Worm (Caenorhabditis elegans) whole organism, late embryonic: ENCODE data around the gene Y45F3A.8.

Source experiments
- C08G9.2 ChIP-seq: sonication (generic microtip); optimal IDR thresholded peaks from 2 replicates; lab custom pipeline; 2016; ENCODE audit warnings: mild to moderate bottlenecking, missing genetic modification characterization, moderate library complexity, missing compliant biosample characterization
- C38D4.7 ChIP-seq: fragments of 200-800 bp; sonication (Bioruptor generic); optimal IDR thresholded peaks from 2 replicates; lab custom pipeline; 2018; ENCODE audit warnings: mild to moderate bottlenecking, missing genetic modification characterization, moderate library complexity, missing compliant biosample characterization
- T23F11.4 ChIP-seq: fragments of 200-800 bp; sonication (Bioruptor generic); optimal IDR thresholded peaks from 2 replicates; lab custom pipeline; 2018; ENCODE audit warnings: mild to moderate bottlenecking, missing genetic modification characterization, missing compliant biosample characterization
- ahr-1 ChIP-seq: sonication (generic microtip); optimal IDR thresholded peaks from 2 replicates; lab custom pipeline; 2016; ENCODE audit warnings: missing genetic modification characterization, missing compliant biosample characterization
- ama-1 ChIP-seq: fragments of 150-350 bp; optimal IDR thresholded peaks from 2 replicates; lab custom pipeline; 2014
- ceh-14 ChIP-seq: sonication (generic microtip); optimal IDR thresholded peaks from 2 replicates; lab custom pipeline; 2016; ENCODE audit warnings: missing genotype, missing genetic modification characterization, missing compliant biosample characterization
- ceh-18 ChIP-seq: sonication (generic microtip); optimal IDR thresholded peaks from 2 replicates; lab custom pipeline; 2016; ENCODE audit warnings: missing genetic modification characterization, missing compliant biosample characterization
- ceh-2 ChIP-seq: sonication (generic microtip); optimal IDR thresholded peaks from 2 replicates; lab custom pipeline; 2016; ENCODE audit warnings: missing genotype, missing genetic modification characterization, missing compliant biosample characterization
- ceh-22 ChIP-seq: sonication (generic microtip); optimal IDR thresholded peaks from 2 replicates; lab custom pipeline; 2017; ENCODE audit warnings: missing biosample characterization, missing genetic modification characterization
- ceh-31 ChIP-seq: sonication (generic microtip); optimal IDR thresholded peaks from 2 replicates; lab custom pipeline; 2016; ENCODE audit warnings: missing genetic modification characterization, missing compliant biosample characterization
- ceh-34 ChIP-seq: sonication (generic microtip); optimal IDR thresholded peaks from 2 replicates; lab custom pipeline; 2016; ENCODE audit warnings: mild to moderate bottlenecking, missing genetic modification characterization, missing compliant biosample characterization
- ceh-45 ChIP-seq: fragments of 200-800 bp; sonication (Bioruptor generic); IDR thresholded peaks from 2 replicates; pipeline ENCODE4 v1.3.6; 2022; ENCODE audit warnings: missing genetic modification reagents, missing genetic modification characterization, missing compliant biosample characterization
- ceh-9 ChIP-seq: sonication (generic microtip); optimal IDR thresholded peaks from 2 replicates; lab custom pipeline; 2016; ENCODE audit warnings: mild to moderate bottlenecking, missing genetic modification characterization, inconsistent platforms, missing compliant biosample characterization
- dve-1 ChIP-seq: sonication (generic microtip); optimal IDR thresholded peaks from 2 replicates; lab custom pipeline; 2017; ENCODE audit warnings: antibody characterized with exemption, mild to moderate bottlenecking, missing genetic modification characterization, missing compliant biosample characterization
- elt-2 ChIP-seq: sonication (generic microtip); optimal IDR thresholded peaks from 2 replicates; lab custom pipeline; 2016; ENCODE audit warnings: missing genetic modification reagents, missing genetic modification characterization, missing compliant biosample characterization
- fkh-6 ChIP-seq: sonication (generic microtip); optimal IDR thresholded peaks from 2 replicates; lab custom pipeline; 2016; ENCODE audit warnings: missing genetic modification characterization, missing compliant biosample characterization
- gmeb-2 ChIP-seq: sonication (generic microtip); optimal IDR thresholded peaks from 2 replicates; lab custom pipeline; 2016; ENCODE audit warnings: missing genetic modification characterization, inconsistent platforms, missing compliant biosample characterization
- hlh-15 ChIP-seq: sonication (generic microtip); optimal IDR thresholded peaks from 2 replicates; lab custom pipeline; 2016; ENCODE audit warnings: missing genetic modification characterization, missing compliant biosample characterization
- hlh-30 ChIP-seq: sonication (generic microtip); optimal IDR thresholded peaks from 2 replicates; lab custom pipeline; 2017; ENCODE audit warnings: antibody characterized with exemption, missing genetic modification characterization, missing compliant biosample characterization; ENCODE audit not compliant: insufficient read depth
- lim-6 ChIP-seq: sonication (generic microtip); optimal IDR thresholded peaks from 2 replicates; lab custom pipeline; 2016; ENCODE audit warnings: missing genetic modification characterization, missing compliant biosample characterization
- lin-11 ChIP-seq: fragments of 200-800 bp; sonication (Bioruptor generic); optimal IDR thresholded peaks from 2 replicates; lab custom pipeline; 2018; ENCODE audit warnings: mild to moderate bottlenecking, missing genetic modification characterization, missing compliant biosample characterization
- nfya-1 ChIP-seq: sonication (generic microtip); optimal IDR thresholded peaks from 2 replicates; lab custom pipeline; 2017; ENCODE audit warnings: missing genetic modification characterization, mild to moderate bottlenecking, missing compliant biosample characterization, antibody characterized with exemption, moderate library complexity
- nhr-11 ChIP-seq: fragments of 150-350 bp; optimal IDR thresholded peaks from 2 replicates; lab custom pipeline; 2014; ENCODE audit warnings: missing biosample characterization, missing genetic modification characterization
- nhr-232 ChIP-seq: sonication (generic microtip); optimal IDR thresholded peaks from 2 replicates; lab custom pipeline; 2016; ENCODE audit warnings: missing genetic modification characterization, missing compliant biosample characterization
- npax-4 ChIP-seq: sonication (generic microtip); optimal IDR thresholded peaks from 2 replicates; lab custom pipeline; 2016; ENCODE audit warnings: missing genetic modification characterization, missing compliant biosample characterization
- pag-3 ChIP-seq: sonication (generic microtip); optimal IDR thresholded peaks from 2 replicates; lab custom pipeline; 2016; ENCODE audit warnings: missing compliant biosample characterization, missing genetic modification characterization, borderline replicate concordance
- pax-1 ChIP-seq: fragments of 150-350 bp; optimal IDR thresholded peaks from 2 replicates; lab custom pipeline; 2014; ENCODE audit warnings: missing biosample characterization, missing genetic modification characterization
- pha-4 ChIP-seq: fragments of 150-350 bp; optimal IDR thresholded peaks from 2 replicates; lab custom pipeline; 2018; ENCODE audit warnings: missing biosample characterization, missing genetic modification reagents, missing genetic modification characterization
- pqm-1 ChIP-seq: sonication (generic microtip); optimal IDR thresholded peaks from 2 replicates; lab custom pipeline; 2016; ENCODE audit warnings: missing genetic modification characterization, missing compliant biosample characterization
- ref-2 ChIP-seq: sonication (generic microtip); optimal IDR thresholded peaks from 2 replicates; lab custom pipeline; 2016; ENCODE audit warnings: missing genetic modification characterization, missing compliant biosample characterization
- rnt-1 ChIP-seq: sonication (generic microtip); optimal IDR thresholded peaks from 2 replicates; lab custom pipeline; 2016; ENCODE audit warnings: missing genetic modification characterization, missing compliant biosample characterization
- sdc-2 ChIP-seq: sonication (generic microtip); optimal IDR thresholded peaks from 2 replicates; lab custom pipeline; 2016; ENCODE audit warnings: missing genotype, missing genetic modification characterization, missing compliant biosample characterization
- sox-2 ChIP-seq: fragments of 200-800 bp; sonication (Bioruptor generic); IDR thresholded peaks from 2 replicates; pipeline ENCODE4 v1.3.6; 2022; ENCODE audit warnings: missing genetic modification reagents, missing genetic modification characterization, missing compliant biosample characterization
- tbx-2 ChIP-seq: sonication (generic microtip); optimal IDR thresholded peaks from 2 replicates; lab custom pipeline; 2016; ENCODE audit warnings: missing genetic modification characterization, missing compliant biosample characterization
- ttx-3 ChIP-seq: sonication (generic microtip); optimal IDR thresholded peaks from 2 replicates; lab custom pipeline; 2016; ENCODE audit warnings: missing genetic modification reagents, missing genetic modification characterization, missing compliant biosample characterization
- unc-3 ChIP-seq, 2 experiments: fragments of 200-800 bp in 1 of 2; sonication (Bioruptor generic) in 1 of 2; sonication (generic microtip) in 1 of 2; conservative IDR thresholded peaks in 1 of 2; optimal IDR thresholded peaks in 1 of 2; 2 replicates each; pipeline versions ENCODE4 v1.3.6 to Lab custom; 2016 to 2022; ENCODE audit warnings: missing compliant biosample characterization in 2 of 2, missing genetic modification characterization in 2 of 2, missing genetic modification reagents in 1 of 2
- unc-42 ChIP-seq: sonication (generic microtip); optimal IDR thresholded peaks from 2 replicates; lab custom pipeline; 2016; ENCODE audit warnings: missing genotype, missing genetic modification characterization, missing compliant biosample characterization
- unc-55 ChIP-seq: sonication (generic microtip); optimal IDR thresholded peaks from 2 replicates; lab custom pipeline; 2017; ENCODE audit warnings: missing biosample characterization, missing genetic modification reagents, missing genetic modification characterization
- unc-86 ChIP-seq: sonication (generic microtip); optimal IDR thresholded peaks from 2 replicates; lab custom pipeline; 2016; ENCODE audit warnings: missing genetic modification characterization, missing compliant biosample characterization
- zip-5 ChIP-seq: sonication (generic microtip); optimal IDR thresholded peaks from 2 replicates; lab custom pipeline; 2016; ENCODE audit warnings: missing genetic modification characterization, missing compliant biosample characterization

Y45F3A.8 gene

DNA sequence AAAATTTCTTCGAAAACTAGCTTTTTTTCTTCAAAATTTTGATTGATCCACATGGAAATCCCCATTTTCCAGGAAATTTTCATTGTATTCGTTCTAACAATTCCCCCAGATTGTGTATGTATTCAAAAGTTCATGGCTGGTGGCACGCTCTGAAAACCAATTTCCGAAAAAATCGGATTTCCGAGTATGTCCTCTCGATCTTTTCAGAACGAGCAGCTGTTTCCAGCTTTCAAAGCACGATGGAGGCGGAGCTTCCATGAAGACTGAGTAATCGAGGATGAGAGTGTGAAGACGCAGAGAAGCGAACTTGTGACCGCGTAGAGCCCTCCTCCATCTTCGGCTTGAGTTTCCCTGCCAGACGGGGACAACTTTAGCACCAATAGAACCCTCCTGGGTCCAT, 11.7 kb upstream of the Y45F3A.8 start:
- TF ChIP-seq hlh-15: no peak
- TF ChIP-seq hlh-30: peak; percentile 10
- TF ChIP-seq, all 69 proteins: peak for 1

DNA sequence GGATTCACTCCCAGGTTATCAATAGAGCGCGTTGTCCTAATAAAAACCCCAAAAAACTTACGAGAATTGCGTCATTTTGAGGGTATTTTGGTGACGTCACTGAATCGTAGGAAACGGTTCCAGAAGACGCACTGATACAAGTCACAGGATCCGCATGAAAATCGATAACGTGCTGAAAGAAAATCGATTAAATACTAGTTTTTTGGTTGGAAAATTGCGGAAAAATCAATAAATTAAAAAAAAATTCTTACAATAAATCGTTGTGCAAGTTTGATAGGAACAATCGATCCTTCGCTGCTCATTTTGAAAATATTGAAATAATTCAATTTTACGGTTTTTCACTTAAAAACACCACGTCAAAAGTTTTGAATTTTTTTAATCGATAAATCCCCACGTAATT, 10.6 kb upstream of the Y45F3A.8 start, which contains the start of gene Y39A1A.2:
TSS of gene Y39A1A.2 (minus strand) at position 319 of the 400 bp plus-strand sequence.
- TF ChIP-seq pag-3 (tag; lab: Kevin White, UChicago) (no peak), pax-1 (no peak), unc-86 (no peak), ceh-9 (tag; lab: Kevin White, UChicago) (no peak), npax-4 (tag; lab: Kevin White, UChicago) (no peak), sox-2 (GFP tag; lab: Robert Waterston, UW) (no peak), unc-55 (GFP tag; lab: Kevin White, UChicago) (no peak), gmeb-2 (tag; lab: Kevin White, UChicago) (no peak), lin-11 (tag; lab: Kevin White, UChicago) (no peak), pha-4 (no peak), ceh-18 (no peak), sdc-2 (tag; lab: Kevin White, UChicago) (no peak), nhr-11 (tag; lab: Kevin White, UChicago) (no peak), nfya-1 (tag; lab: Kevin White, UChicago) (no peak), C38D4.7 (GFP tag; lab: Kevin White, UChicago) (no peak), elt-2 (tag; lab: Kevin White, UChicago) (no peak), ceh-22 (tag; lab: Kevin White, UChicago) (no peak)

DNA sequence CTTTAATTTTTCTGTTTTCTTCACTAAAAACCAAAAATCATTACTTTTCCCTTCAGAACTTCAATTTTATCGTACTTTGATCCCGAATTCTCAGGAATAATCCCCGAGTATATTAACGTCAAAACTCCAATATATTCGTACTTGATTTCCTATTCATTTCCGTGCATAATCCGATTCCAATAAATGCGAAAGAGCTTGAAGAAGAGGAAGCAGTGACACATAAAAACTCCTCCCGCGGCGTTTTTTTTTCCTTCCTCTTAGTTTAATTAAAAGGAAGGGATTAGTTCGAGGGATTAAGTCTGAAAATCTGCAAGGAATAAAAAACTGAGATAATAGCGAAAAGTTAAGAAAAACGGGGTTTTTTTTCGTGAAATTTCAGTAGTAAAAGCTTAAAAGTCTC, 8.3 kb upstream of the Y45F3A.8 start:
- TF ChIP-seq C08G9.2 (tag; lab: Kevin White, UChicago) (no peak), pag-3 (tag; lab: Kevin White, UChicago) (no peak), tbx-2 (no peak), ceh-18 (no peak), C38D4.7 (GFP tag; lab: Kevin White, UChicago) (no peak), ref-2 (tag; lab: Kevin White, UChicago) (no peak), lim-6 (tag; lab: Kevin White, UChicago) (no peak), unc-3 (GFP tag; conservative IDR thresholded peaks at IDR 0.05; lab: Robert Waterston, UW) (no peak), unc-3 (tag; optimal IDR thresholded peaks at IDR 0.05; lab: Kevin White, UChicago) (no peak), pqm-1 (tag; lab: Kevin White, UChicago) (no peak), dve-1 (no peak), ceh-9 (tag; lab: Kevin White, UChicago) (no peak), zip-5 (tag; lab: Kevin White, UChicago) (no peak), ttx-3 (tag; lab: Kevin White, UChicago) (no peak), unc-42 (tag; lab: Kevin White, UChicago) (no peak), T23F11.4 (GFP tag; lab: Kevin White, UChicago) (no peak), ceh-34 (tag; lab: Kevin White, UChicago) (no peak), fkh-6 (no peak), ceh-14 (tag; lab: Kevin White, UChicago) (no peak)

DNA sequence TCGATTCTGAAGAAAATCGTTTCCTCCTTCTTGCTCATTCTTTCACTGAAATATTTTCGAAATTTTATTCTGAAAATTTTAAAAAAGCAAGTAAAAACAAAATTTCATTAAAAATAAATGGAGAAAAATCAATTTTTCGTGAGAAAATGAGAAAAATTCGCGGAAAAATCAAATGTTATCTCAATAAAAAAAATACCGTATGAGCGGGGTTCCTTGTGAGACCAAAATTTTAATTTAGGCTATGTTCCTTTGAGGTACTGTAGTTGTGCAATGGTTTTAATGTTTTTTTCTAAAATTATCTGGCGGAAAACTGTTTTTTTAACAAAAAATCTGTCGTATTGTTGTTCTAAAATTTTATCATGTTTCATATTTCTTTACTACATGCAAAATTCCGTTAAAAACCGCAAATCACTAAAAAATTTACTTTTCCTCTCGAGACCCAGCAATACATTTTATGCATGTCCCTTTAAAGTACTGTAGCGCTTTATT, 7.6 kb upstream of the Y45F3A.8 start, which contains the start of gene epg-6:
TSS of gene epg-6 (minus strand) at position 51 of the 489 bp plus-strand sequence.
- TF ChIP-seq nfya-1 (tag; lab: Kevin White, UChicago) (no peak), rnt-1 (no peak), ceh-14 (tag; lab: Kevin White, UChicago) (no peak), ama-1 (lab: Kevin White, UChicago) (no peak), nhr-232 (tag; lab: Kevin White, UChicago) (no peak), nhr-11 (tag; lab: Kevin White, UChicago) (no peak), ceh-2 (no peak), pha-4 (no peak), ceh-9 (tag; lab: Kevin White, UChicago) (no peak), ceh-31 (tag; lab: Kevin White, UChicago) (no peak), sox-2 (GFP tag; lab: Robert Waterston, UW) (no peak), tbx-2 (no peak), unc-42 (tag; lab: Kevin White, UChicago) (no peak), ceh-45 (GFP tag; lab: Robert Waterston, UW) (no peak), ahr-1 (tag; lab: Kevin White, UChicago) (no peak), fkh-6 (no peak), C38D4.7 (GFP tag; lab: Kevin White, UChicago) (no peak), C08G9.2 (tag; lab: Kevin White, UChicago) (no peak)
